Worm (Caenorhabditis elegans): Measurements from ENCODE around the gene ZC416.2.

DNA sequence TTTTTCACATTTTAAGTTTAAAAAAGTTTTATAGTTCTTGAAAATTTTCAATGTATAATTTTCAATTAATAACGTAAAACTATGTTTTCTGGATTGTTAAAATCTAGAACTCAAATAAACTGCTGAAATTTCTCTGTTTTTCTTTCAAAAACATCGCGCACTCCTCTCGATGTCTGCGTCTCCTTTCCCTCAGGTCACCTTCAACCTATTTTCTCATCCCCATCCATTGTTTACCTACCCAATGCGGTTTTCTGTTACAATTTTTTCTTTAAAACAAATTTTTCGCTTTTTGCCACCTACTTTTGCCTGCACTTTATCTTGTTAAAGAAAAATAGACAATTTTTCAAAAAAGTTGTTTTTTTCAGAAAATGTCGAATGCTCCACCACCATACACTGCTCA lies at the start of gene ZC416.2:
- TF ChIP-seq unc-130 (GFP tag; optimal IDR thresholded peaks at IDR 0.05), result no peak
- no peak for TF ChIP-seq ama-1 (optimal IDR thresholded peaks at IDR 0.05)
- no peak for TF ChIP-seq zfp-2 (tag; optimal IDR thresholded peaks at IDR 0.05)
- TF ChIP-seq ZK337.2 (GFP tag; IDR thresholded peaks at IDR 0.05), result no peak
- no peak for TF ChIP-seq nhr-25 (tag; optimal IDR thresholded peaks at IDR 0.05; ENCODE audit: borderline replicate concordance, insufficient read depth)
- no peak for TF ChIP-seq spr-3 (GFP tag; optimal IDR thresholded peaks at IDR 0.05)
- TF ChIP-seq mxl-2 (GFP tag; conservative IDR thresholded peaks at IDR 0.05), result no peak
- no peak for TF ChIP-seq nhr-102 (tag; optimal IDR thresholded peaks at IDR 0.05)
- TF ChIP-seq lin-15B (tag; optimal IDR thresholded peaks at IDR 0.05), result no peak
- TF ChIP-seq arid-1 (GFP tag; conservative IDR thresholded peaks at IDR 0.05), result no peak
- TF ChIP-seq ztf-11 (tag; optimal IDR thresholded peaks at IDR 0.05), result no peak
- no peak for TF ChIP-seq lin-13 (GFP tag; optimal IDR thresholded peaks at IDR 0.05)
- no peak for TF ChIP-seq D1046.2 (GFP tag; IDR thresholded peaks at IDR 0.05)
- no peak for TF ChIP-seq skn-1 (tag; optimal IDR thresholded peaks at IDR 0.05)

Data from whole organism, L4 larva.